Fruit fly (Drosophila melanogaster): ENCODE measurements around the gene CG14607.

CG14607 gene

dm6 chr3R:7249460-7249859, 7.9 kb downstream of the CG14607 start, which contains the start of the genes CG1227 and Dtwd2 (continued):
- TF ChIP-seq mld (GFP tag; IDR thresholded peaks at IDR 0.05; ENCODE audit: partially characterized antibody): no peak
- peak; percentile 95 for TF ChIP-seq stc (GFP tag; IDR thresholded peaks at IDR 0.05)
- TF ChIP-seq CG7928 (GFP tag; optimal IDR thresholded peaks at IDR 0.05): peak; percentile 65
- TF ChIP-seq CG34224 (GFP tag; IDR thresholded peaks at IDR 0.05; ENCODE audit: partially characterized antibody): no peak
- no peak for TF ChIP-seq CG1647 (GFP tag; optimal IDR thresholded peaks at IDR 0.05)
- peak; percentile 78 for TF ChIP-seq CG7271 (tag; optimal IDR thresholded peaks at IDR 0.05)
- TF ChIP-seq CG9797 (GFP tag; optimal IDR thresholded peaks at IDR 0.05): peak; percentile 19
- TF ChIP-seq ash1 (GFP tag; optimal IDR thresholded peaks at IDR 0.05): no peak
- TF ChIP-seq CG1603 (tag; optimal IDR thresholded peaks at IDR 0.05): peak; percentile 64
- no peak for TF ChIP-seq CG4404 (GFP tag; IDR thresholded peaks at IDR 0.05)
- TF ChIP-seq h (optimal IDR thresholded peaks at IDR 0.05): no peak
- peak in 1 of 2 experiments; percentile 16 for TF ChIP-seq tll (GFP tag; optimal IDR thresholded peaks at IDR 0.05)
- TF ChIP-seq CG10147 (GFP tag; optimal IDR thresholded peaks at IDR 0.05): peak; percentile 94
- peak; percentile 93 for TF ChIP-seq CG18599 (GFP tag; optimal IDR thresholded peaks at IDR 0.05)
- TF ChIP-seq z (GFP tag; IDR thresholded peaks at IDR 0.05): no peak
- TF ChIP-seq CG3847 (GFP tag; IDR thresholded peaks at IDR 0.05): peak; percentile 91
- TF ChIP-seq D19B (GFP tag; optimal IDR thresholded peaks at IDR 0.05): peak; percentile 79
- peak; percentile 44 for TF ChIP-seq ac (GFP tag; optimal IDR thresholded peaks at IDR 0.05)
- peak; percentile 95 for TF ChIP-seq Awh (GFP tag; IDR thresholded peaks at IDR 0.05)
- peak; percentile 85 to 96 for TF ChIP-seq crp (GFP tag; optimal IDR thresholded peaks at IDR 0.05)
- no peak for TF ChIP-seq ato (GFP tag; IDR thresholded peaks at IDR 0.05; ENCODE audit: partially characterized antibody)
- no peak for TF ChIP-seq Dref (GFP tag; IDR thresholded peaks at IDR 0.05)
- TF ChIP-seq gem (tag; optimal IDR thresholded peaks at IDR 0.05): peak; percentile 97
- peak; percentile 73; the same call in 2 of the 3 replicates for TF ChIP-seq CG7357 (GFP tag; IDR thresholded peaks at IDR 0.05)
- peak; percentile 88 for TF ChIP-seq Mrtf (GFP tag; IDR thresholded peaks at IDR 0.05)
- TF ChIP-seq da (GFP tag; optimal IDR thresholded peaks at IDR 0.05): no peak
- peak; percentile 76 for TF ChIP-seq Hr3 (GFP tag; optimal IDR thresholded peaks at IDR 0.05)
- TF ChIP-seq tin (GFP tag; optimal IDR thresholded peaks at IDR 0.05): peak; percentile 77
- TF ChIP-seq gfzf (GFP tag; optimal IDR thresholded peaks at IDR 0.05): peak; percentile 8
- peak; percentile 79 for TF ChIP-seq CG4730 (GFP tag; IDR thresholded peaks at IDR 0.05)
- TF ChIP-seq CG2202 (tag; optimal IDR thresholded peaks at IDR 0.05): peak; percentile 84
- TF ChIP-seq Opbp (GFP tag; IDR thresholded peaks at IDR 0.05; ENCODE audit: partially characterized antibody): no peak
- TF ChIP-seq NC2α (GFP tag; optimal IDR thresholded peaks at IDR 0.05): no peak
- TF ChIP-seq CG7556 (GFP tag; optimal IDR thresholded peaks at IDR 0.05): no peak
- peak; percentile 95 for TF ChIP-seq CG18262 (tag; optimal IDR thresholded peaks at IDR 0.05)
- TF ChIP-seq slbo (GFP tag; IDR thresholded peaks at IDR 0.05): peak; percentile 87
- peak; percentile 7 for TF ChIP-seq CG8089 (GFP tag; optimal IDR thresholded peaks at IDR 0.05)
- TF ChIP-seq Tbp (GFP tag; optimal IDR thresholded peaks at IDR 0.05): no peak
- TF ChIP-seq otp (GFP tag; IDR thresholded peaks at IDR 0.05): peak; percentile 64; the same call in 2 of the 3 replicates
- TF ChIP-seq twi (tag; optimal IDR thresholded peaks at IDR 0.05): no peak
- peak; percentile 85 for TF ChIP-seq Asciz (GFP tag; optimal IDR thresholded peaks at IDR 0.05)
- peak; percentile 94 for TF ChIP-seq CG15601 (tag; optimal IDR thresholded peaks at IDR 0.05)
- peak; percentile 33; the same call in 1 of the 2 replicates for TF ChIP-seq sisA (GFP tag; IDR thresholded peaks at IDR 0.05)
- TF ChIP-seq Mes4 (GFP tag; optimal IDR thresholded peaks at IDR 0.05): peak; percentile 27
- TF ChIP-seq CG10979 (tag; optimal IDR thresholded peaks at IDR 0.05): peak; percentile 90
- TF ChIP-seq ranshi (GFP tag; IDR thresholded peaks at IDR 0.05): peak; percentile 87
- TF ChIP-seq klu (GFP tag; IDR thresholded peaks at IDR 0.05): peak; percentile 67
- peak; percentile 93 for TF ChIP-seq CG9817 (tag; optimal IDR thresholded peaks at IDR 0.05)
- TF ChIP-seq grn (GFP tag; optimal IDR thresholded peaks at IDR 0.05): peak; percentile 38
- no peak for TF ChIP-seq fru (optimal IDR thresholded peaks at IDR 0.05)
- TF ChIP-seq pfk (GFP tag; optimal IDR thresholded peaks at IDR 0.05): no peak
